Fruit fly (Drosophila melanogaster): ENCODE data around the gene not.

The not gene

DNA sequence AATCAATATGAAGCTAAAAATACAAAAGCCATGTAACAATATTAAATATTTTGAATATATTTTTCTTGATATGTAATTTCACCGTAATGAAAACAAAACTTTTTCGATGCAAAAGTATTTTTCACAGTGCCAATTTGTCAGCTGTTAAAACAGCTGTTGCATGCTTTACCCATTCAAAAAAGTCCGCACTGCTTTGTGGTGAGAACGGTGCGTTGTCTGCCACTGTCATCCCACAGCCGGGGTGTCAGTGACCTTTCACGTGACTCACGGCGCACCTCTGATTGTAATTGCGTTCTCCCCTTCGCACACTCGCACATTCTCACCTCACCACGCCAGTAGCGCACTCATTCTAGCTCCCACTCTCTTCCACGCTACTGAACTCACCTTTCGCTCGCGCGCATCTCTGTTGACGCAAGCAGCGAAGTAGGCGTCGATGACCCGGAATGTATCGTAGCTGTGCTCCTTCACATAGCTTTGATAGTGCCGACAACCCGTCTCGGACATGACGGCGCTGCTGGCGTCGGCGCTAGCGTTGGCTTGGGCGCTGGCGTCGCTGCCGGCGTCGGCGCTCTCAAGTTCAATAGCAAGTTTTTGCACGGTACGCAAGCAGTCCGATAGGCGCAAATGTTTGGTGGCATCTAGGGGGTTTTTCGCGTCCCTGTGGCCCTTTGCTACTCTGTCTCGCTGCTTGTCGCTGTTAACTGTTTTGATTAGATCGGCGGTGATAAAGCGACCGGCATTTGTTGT, 768 bp downstream of the not start:
- peak; percentile 19 for TF ChIP-seq CG31627 (GFP tag; optimal IDR thresholded peaks at IDR 0.05)
- no peak for TF ChIP-seq CG16779 (tag; optimal IDR thresholded peaks at IDR 0.05)
- no peak for TF ChIP-seq CG8632 (GFP tag; optimal IDR thresholded peaks at IDR 0.05)
- TF ChIP-seq dac (GFP tag; optimal IDR thresholded peaks at IDR 0.05): no peak
- no peak for TF ChIP-seq Ets96B (tag; optimal IDR thresholded peaks at IDR 0.05)
- TF ChIP-seq salr (GFP tag; optimal IDR thresholded peaks at IDR 0.05): no peak
- TF ChIP-seq CG6276 (GFP tag; optimal IDR thresholded peaks at IDR 0.05): no peak
- TF ChIP-seq OdsH (GFP tag; optimal IDR thresholded peaks at IDR 0.05): peak; percentile 51
- TF ChIP-seq CG3032 (tag; optimal IDR thresholded peaks at IDR 0.05): no peak
- TF ChIP-seq Eip93F (GFP tag; optimal IDR thresholded peaks at IDR 0.05): peak; percentile 58
- peak; percentile 60 for TF ChIP-seq lz (GFP tag; optimal IDR thresholded peaks at IDR 0.05)
- peak; percentile 50 for TF ChIP-seq Met (GFP tag; optimal IDR thresholded peaks at IDR 0.05)
- no peak for TF ChIP-seq fd59A (GFP tag; optimal IDR thresholded peaks at IDR 0.05)
- TF ChIP-seq Hr38 (GFP tag; optimal IDR thresholded peaks at IDR 0.05): no peak
- peak; percentile 67 for TF ChIP-seq Eip78C (GFP tag)
- TF ChIP-seq eg (GFP tag; IDR thresholded peaks at IDR 0.05): peak; percentile 31; the same call in 2 of the 3 replicates
- no peak for TF ChIP-seq dsx (GFP tag; optimal IDR thresholded peaks at IDR 0.05; ENCODE audit: poor library complexity, severe bottlenecking)
- peak in 1 of 2 experiments; percentile 6 for TF ChIP-seq ss (GFP tag; optimal IDR thresholded peaks at IDR 0.05)
- TF ChIP-seq cyc (GFP tag; optimal IDR thresholded peaks at IDR 0.05): peak; percentile 38
- TF ChIP-seq pdm3 (GFP tag; optimal IDR thresholded peaks at IDR 0.05): peak; percentile 48
- peak; percentile 9 for TF ChIP-seq CG10631 (GFP tag; optimal IDR thresholded peaks at IDR 0.05)
- no peak for TF ChIP-seq fd85E (GFP tag; optimal IDR thresholded peaks at IDR 0.05)
- peak; percentile 4 for TF ChIP-seq CG11762 (GFP tag; optimal IDR thresholded peaks at IDR 0.05; ENCODE audit: insufficient read depth)
- TF ChIP-seq Hr4 (GFP tag; optimal IDR thresholded peaks at IDR 0.05): peak; percentile 35
- no peak for TF ChIP-seq CG6854 (GFP tag; optimal IDR thresholded peaks at IDR 0.05)
- TF ChIP-seq fkh (GFP tag; optimal IDR thresholded peaks at IDR 0.05): no peak
- peak; percentile 48 for TF ChIP-seq acj6 (GFP tag; optimal IDR thresholded peaks at IDR 0.05)
- no peak for TF ChIP-seq CG8319 (GFP tag; optimal IDR thresholded peaks at IDR 0.05)
- peak; percentile 3 for TF ChIP-seq CG6808 (GFP tag; optimal IDR thresholded peaks at IDR 0.05)
- peak; percentile 63 for TF ChIP-seq CG1621 (tag; optimal IDR thresholded peaks at IDR 0.05)
- peak; percentile 27 for TF ChIP-seq Lpt (GFP tag; optimal IDR thresholded peaks at IDR 0.05)
- TF ChIP-seq net (GFP tag; optimal IDR thresholded peaks at IDR 0.05): peak; percentile 40
- no peak for TF ChIP-seq CG10669 (GFP tag; optimal IDR thresholded peaks at IDR 0.05)
- TF ChIP-seq Smox (GFP tag; optimal IDR thresholded peaks at IDR 0.05): peak; percentile 54
- no peak for TF ChIP-seq spab (GFP tag; optimal IDR thresholded peaks at IDR 0.05)
- TF ChIP-seq esn (GFP tag; optimal IDR thresholded peaks at IDR 0.05): peak; percentile 59
- peak; percentile 17 for TF ChIP-seq CG34406 (GFP tag; optimal IDR thresholded peaks at IDR 0.05)
- TF ChIP-seq Gug (GFP tag; IDR thresholded peaks at IDR 0.05): no peak
- TF ChIP-seq Ets21C (GFP tag; optimal IDR thresholded peaks at IDR 0.05): peak; percentile 26
- TF ChIP-seq vri (GFP tag; optimal IDR thresholded peaks at IDR 0.05): peak; percentile 44
- no peak for TF ChIP-seq Sox15 (GFP tag; optimal IDR thresholded peaks at IDR 0.05)
- peak; percentile 64 for TF ChIP-seq CG15336 (GFP tag; IDR thresholded peaks at IDR 0.05)
- TF ChIP-seq topi (GFP tag; optimal IDR thresholded peaks at IDR 0.05): peak; percentile 34
- peak; percentile 46 for TF ChIP-seq Sox102F (GFP tag; optimal IDR thresholded peaks at IDR 0.05)
- peak; percentile 44 for TF ChIP-seq achi (GFP tag; optimal IDR thresholded peaks at IDR 0.05)
- peak; percentile 54 for TF ChIP-seq CG3919 (GFP tag; optimal IDR thresholded peaks at IDR 0.05)
- peak; percentile 22; the same call in 1 of the 3 replicates for TF ChIP-seq CG6163 (GFP tag; IDR thresholded peaks at IDR 0.05)
- peak; percentile 8 for TF ChIP-seq Hr39 (GFP tag; optimal IDR thresholded peaks at IDR 0.05)
- TF ChIP-seq CG11294 (GFP tag; IDR thresholded peaks at IDR 0.05): 0 out of 2 replicates have a peak, but pooled peaks have one; percentile 12
- TF ChIP-seq CG11902 (GFP tag; optimal IDR thresholded peaks at IDR 0.05): peak; percentile 9

Data from whole organism, prepupa.